Fruit fly (Drosophila melanogaster): ENCODE results near the gene CG7560.
A peak's percentile ranks its signal among the peaks of the same experiment; 100 is the strongest.

CG7560 gene

DNA sequence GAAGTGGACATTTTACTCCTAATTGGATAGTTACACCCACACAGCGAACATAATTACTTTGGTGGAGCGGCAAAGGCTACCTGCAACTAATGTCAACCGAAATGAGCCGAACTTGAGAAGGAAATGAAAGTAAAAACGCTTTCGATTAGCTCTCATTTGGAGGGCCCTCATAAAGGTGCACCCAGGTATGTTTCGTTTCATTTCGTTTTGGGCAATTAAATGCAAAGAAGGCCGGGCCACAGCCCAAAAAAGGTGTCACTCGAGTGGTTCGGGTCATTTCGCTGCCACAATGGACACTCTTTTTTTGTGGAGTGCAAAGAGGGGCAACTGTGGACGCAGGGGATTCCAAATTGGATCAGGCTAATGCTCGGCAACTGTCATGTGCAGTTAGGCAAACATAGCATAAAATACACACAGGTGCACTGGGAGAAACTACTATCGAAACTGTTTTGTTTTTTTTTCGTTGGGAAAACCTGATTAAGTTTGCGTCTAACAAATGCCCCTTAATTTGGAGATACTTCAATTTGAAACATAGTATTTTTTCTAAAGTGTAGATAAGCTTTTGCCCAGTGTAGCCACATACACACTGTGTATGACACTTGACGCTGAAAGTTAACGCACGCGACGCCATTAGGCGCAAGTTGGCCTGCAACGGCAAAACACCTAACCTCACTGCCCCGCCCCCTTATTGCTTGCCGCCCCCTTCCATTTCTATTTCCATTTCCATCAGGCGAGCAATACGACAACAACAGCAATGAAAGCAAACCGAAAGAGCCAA is 8.3 kb upstream of the CG7560 start (continued):
- TF ChIP-seq CG10654 (GFP tag; optimal IDR thresholded peaks at IDR 0.05) = peak; percentile 89
- peak; percentile 84 for TF ChIP-seq Ssrp (tag; optimal IDR thresholded peaks at IDR 0.05)
- peak; percentile 70 for TF ChIP-seq kay (GFP tag; optimal IDR thresholded peaks at IDR 0.05)
- TF ChIP-seq nerfin-1 (tag; optimal IDR thresholded peaks at IDR 0.05) = peak; percentile 71
- no peak for TF ChIP-seq cad (GFP tag; optimal IDR thresholded peaks at IDR 0.05)
- peak; percentile 81 for TF ChIP-seq CG10979 (tag; optimal IDR thresholded peaks at IDR 0.05)
- TF ChIP-seq Fer3 (tag; optimal IDR thresholded peaks at IDR 0.05) = peak; percentile 78
- TF ChIP-seq CG15514 (GFP tag; optimal IDR thresholded peaks at IDR 0.05) = peak; percentile 25
- TF ChIP-seq CG5245 (GFP tag; optimal IDR thresholded peaks at IDR 0.05) = peak; percentile 93
- peak; percentile 47 for TF ChIP-seq CG12744 (GFP tag; optimal IDR thresholded peaks at IDR 0.05)
- TF ChIP-seq z (GFP tag; IDR thresholded peaks at IDR 0.05) = peak; percentile 74; the same call in 2 of the 3 replicates
- TF ChIP-seq Neu2 (GFP tag; optimal IDR thresholded peaks at IDR 0.05; ENCODE audit: borderline replicate concordance) = peak; percentile 16
- peak; percentile 83 for TF ChIP-seq so (GFP tag; IDR thresholded peaks at IDR 0.05)
- peak; percentile 78 for TF ChIP-seq cato (GFP tag; optimal IDR thresholded peaks at IDR 0.05; ENCODE audit: borderline replicate concordance)
- TF ChIP-seq Med (GFP tag) = peak; percentile 95
- TF ChIP-seq CrebB (tag; optimal IDR thresholded peaks at IDR 0.05) = peak; percentile 40
- TF ChIP-seq Dad (GFP tag; optimal IDR thresholded peaks at IDR 0.05) = peak; percentile 66
- peak; percentile 5 for TF ChIP-seq CG10147 (GFP tag; optimal IDR thresholded peaks at IDR 0.05)
- TF ChIP-seq dpn (GFP tag; optimal IDR thresholded peaks at IDR 0.05) = peak; percentile 77 to 83
- TF ChIP-seq CG17829 (tag; optimal IDR thresholded peaks at IDR 0.05) = peak; percentile 38
- TF ChIP-seq NFAT (GFP tag; IDR thresholded peaks at IDR 0.05) = peak; percentile 57
- TF ChIP-seq cas (GFP tag; IDR thresholded peaks at IDR 0.05) = peak; percentile 54; the same call in 1 of the 2 replicates
- peak; percentile 78 for TF ChIP-seq Asciz (GFP tag; optimal IDR thresholded peaks at IDR 0.05)
- TF ChIP-seq Dref (GFP tag; IDR thresholded peaks at IDR 0.05) = 0 out of 2 replicates have a peak, but pooled peaks have one; percentile 4
- peak; percentile 80 for TF ChIP-seq CG1529 (GFP tag; optimal IDR thresholded peaks at IDR 0.05)
- TF ChIP-seq ap (GFP tag; IDR thresholded peaks at IDR 0.05) = peak; percentile 92
- TF ChIP-seq CG14710 (tag; optimal IDR thresholded peaks at IDR 0.05) = peak; percentile 75
- peak; percentile 63 for TF ChIP-seq CG11085 (GFP tag; IDR thresholded peaks at IDR 0.05)
- peak; percentile 7 for TF ChIP-seq BtbVII (GFP tag; optimal IDR thresholded peaks at IDR 0.05)
- peak; percentile 41 for TF ChIP-seq Ets97D (GFP tag; optimal IDR thresholded peaks at IDR 0.05)
- TF ChIP-seq NC2α (GFP tag; optimal IDR thresholded peaks at IDR 0.05) = peak; percentile 63
- TF ChIP-seq fd102C (GFP tag; optimal IDR thresholded peaks at IDR 0.05) = no peak
- TF ChIP-seq zfh2 (GFP tag; optimal IDR thresholded peaks at IDR 0.05) = no peak
- peak; percentile 39 for TF ChIP-seq mirr (GFP tag; optimal IDR thresholded peaks at IDR 0.05)
- TF ChIP-seq slbo (GFP tag; IDR thresholded peaks at IDR 0.05) = peak; percentile 74
- peak; percentile 66 for TF ChIP-seq NfI (GFP tag; optimal IDR thresholded peaks at IDR 0.05)
- TF ChIP-seq hb (GFP tag; IDR thresholded peaks at IDR 0.05; ENCODE audit: partially characterized antibody) = no peak
- TF ChIP-seq ab (GFP tag; optimal IDR thresholded peaks at IDR 0.05) = no peak
- no peak for TF ChIP-seq tll (GFP tag; optimal IDR thresholded peaks at IDR 0.05)
- peak; percentile 74 for TF ChIP-seq Atf3 (GFP tag; optimal IDR thresholded peaks at IDR 0.05)
- peak; percentile 93 for TF ChIP-seq CG6689 (GFP tag; IDR thresholded peaks at IDR 0.05)
- peak; percentile 65 for TF ChIP-seq Fer1 (GFP tag; optimal IDR thresholded peaks at IDR 0.05)
- TF ChIP-seq Oli (tag; optimal IDR thresholded peaks at IDR 0.05) = peak; percentile 73
- peak; percentile 66 for TF ChIP-seq CG12155 (GFP tag; optimal IDR thresholded peaks at IDR 0.05)
- TF ChIP-seq insv (GFP tag; optimal IDR thresholded peaks at IDR 0.05) = no peak
- no peak for TF ChIP-seq hbn (GFP tag; IDR thresholded peaks at IDR 0.05; ENCODE audit: partially characterized antibody)
- peak; percentile 97 for TF ChIP-seq sens (GFP tag)
- TF ChIP-seq CG18619 (GFP tag; optimal IDR thresholded peaks at IDR 0.05) = peak; percentile 61
- no peak for TF ChIP-seq yki (optimal IDR thresholded peaks at IDR 0.05)
